Fruit fly (Drosophila melanogaster) whole organism, embryonic: ENCODE results near the gene papi.

Experiments
- ATbp ChIP-seq: fragments of 200-800 bp; sonication (Bioruptor generic); optimal IDR thresholded peaks from 2 replicates; lab custom pipeline; 2017; ENCODE audit warnings: missing biosample characterization, mild to moderate bottlenecking, missing genetic modification characterization, missing genetic modification reagents
- Adf1 ChIP-seq: fragments of 200-800 bp; sonication (Bioruptor generic); IDR thresholded peaks from 2 replicates; pipeline ENCODE4 v1.3.6; 2022; ENCODE audit warnings: missing biosample characterization, missing genetic modification characterization
- Antp ChIP-seq: fragments of 200-800 bp; sonication (Bioruptor generic); optimal IDR thresholded peaks from 3 replicates; lab custom pipeline; 2016; ENCODE audit warnings: missing biosample characterization, missing genetic modification characterization
- Atf-2 ChIP-seq: fragments of 200-800 bp; sonication (Bioruptor generic); optimal IDR thresholded peaks from 2 replicates; lab custom pipeline; 2016; ENCODE audit warnings: missing biosample characterization, missing genetic modification characterization
- B-H1 ChIP-seq: fragments of 200-800 bp; sonication (Bioruptor generic); IDR thresholded peaks from 3 replicates; pipeline ENCODE4 v1.3.6; 2022; ENCODE audit warnings: missing biosample characterization, missing genetic modification characterization
- CG10979 ChIP-seq: fragments of 200-800 bp; sonication (Bioruptor generic); optimal IDR thresholded peaks from 2 replicates; lab custom pipeline; 2018; ENCODE audit warnings: missing biosample characterization, mild to moderate bottlenecking, missing genetic modification characterization, moderate library complexity
- CG12155 ChIP-seq: fragments of 200-800 bp; sonication (Bioruptor generic); optimal IDR thresholded peaks from 3 replicates; lab custom pipeline; 2016; ENCODE audit warnings: missing biosample characterization, missing genetic modification characterization
- CG14014 ChIP-seq: fragments of 200-800 bp; sonication (Bioruptor generic); IDR thresholded peaks from 2 replicates; pipeline ENCODE4 v1.3.6; 2022; ENCODE audit warnings: missing biosample characterization, missing genetic modification characterization
- CG15269 ChIP-seq: fragments of 200-800 bp; sonication (Bioruptor generic); optimal IDR thresholded peaks from 2 replicates; lab custom pipeline; 2018; ENCODE audit warnings: missing biosample characterization, mild to moderate bottlenecking, missing genetic modification characterization, moderate library complexity
- CG1647 ChIP-seq: fragments of 200-800 bp; sonication (Bioruptor generic); optimal IDR thresholded peaks from 3 replicates; lab custom pipeline; 2016; ENCODE audit warnings: missing biosample characterization, missing genetic modification characterization
- CG18764 ChIP-seq: fragments of 200-800 bp; sonication (Bioruptor generic); optimal IDR thresholded peaks from 3 replicates; lab custom pipeline; 2016; ENCODE audit warnings: missing biosample characterization, missing genetic modification characterization
- CG31365 ChIP-seq: fragments of 200-800 bp; sonication (Bioruptor generic); optimal IDR thresholded peaks from 2 replicates; lab custom pipeline; 2018; ENCODE audit warnings: missing biosample characterization, mild to moderate bottlenecking, missing genetic modification characterization
- CG33213 ChIP-seq: fragments of 200-800 bp; sonication (Bioruptor generic); optimal IDR thresholded peaks from 3 replicates; lab custom pipeline; 2016; ENCODE audit warnings: missing biosample characterization, missing genetic modification characterization
- CG4617 ChIP-seq: fragments of 200-800 bp; sonication (Bioruptor generic); optimal IDR thresholded peaks from 3 replicates; lab custom pipeline; 2016; ENCODE audit warnings: missing biosample characterization, missing genetic modification characterization, borderline replicate concordance
- CG6689 ChIP-seq: fragments of 200-800 bp; sonication (Bioruptor generic); IDR thresholded peaks from 2 replicates; pipeline ENCODE4 v1.3.6; 2022; ENCODE audit warnings: missing biosample characterization, missing genetic modification characterization
- CG7786 ChIP-seq: fragments of 200-800 bp; sonication (Bioruptor generic); optimal IDR thresholded peaks from 2 replicates; lab custom pipeline; 2016; ENCODE audit warnings: missing biosample characterization, missing genetic modification characterization
- CG8478 ChIP-seq: fragments of >200 bp; optimal IDR thresholded peaks from 2 replicates; lab custom pipeline; 2018
- CG9215 ChIP-seq: fragments of 200-800 bp; sonication (Bioruptor generic); IDR thresholded peaks from 2 replicates; pipeline ENCODE4 v1.3.6; 2022; ENCODE audit warnings: missing biosample characterization, missing genetic modification characterization
- CG9797 ChIP-seq: fragments of 200-800 bp; sonication (Bioruptor generic); optimal IDR thresholded peaks from 3 replicates; lab custom pipeline; 2018; ENCODE audit warnings: missing biosample characterization, mild to moderate bottlenecking, missing genetic modification characterization
- CoRest ChIP-seq: fragments of 200-800 bp; sonication (Bioruptor generic); optimal IDR thresholded peaks from 3 replicates; lab custom pipeline; 2018; ENCODE audit warnings: missing biosample characterization, mild to moderate bottlenecking, missing genetic modification characterization, moderate library complexity
- Drgx ChIP-seq: fragments of 200-800 bp; sonication (Bioruptor generic); IDR thresholded peaks from 2 replicates; pipeline ENCODE4 v1.3.6; 2022; ENCODE audit warnings: missing biosample characterization, missing genetic modification characterization
- Hmr ChIP-seq: fragments of 200-800 bp; sonication (Bioruptor generic); optimal IDR thresholded peaks from 3 replicates; lab custom pipeline; 2017; ENCODE audit warnings: mild to moderate bottlenecking, missing biosample characterization, missing genetic modification reagents, missing genetic modification characterization
- Hr78 ChIP-seq, 2 experiments: fragments of 200-800 bp in 1 of 2; fragments of >200 bp in 1 of 2; sonication (Bioruptor generic) in 1 of 2; optimal IDR thresholded peaks; 2 replicates each; lab custom pipeline; 2017 to 2019; ENCODE audit warnings: missing biosample characterization in 2 of 2, missing genetic modification characterization in 2 of 2, mild to moderate bottlenecking in 1 of 2, moderate library complexity in 1 of 2
- Med ChIP-seq: fragments of 200-800 bp; sonication (Bioruptor generic); peaks from one replicate; lab custom pipeline; 2016; ENCODE audit warnings: missing biosample characterization, missing genetic modification characterization, mild to moderate bottlenecking, inconsistent platforms, moderate library complexity
- NC2β ChIP-seq: fragments of 200-800 bp; sonication (Bioruptor generic); optimal IDR thresholded peaks from 2 replicates; lab custom pipeline; 2016; ENCODE audit warnings: missing biosample characterization, missing genetic modification characterization
- NK7.1 ChIP-seq: fragments of 200-800 bp; sonication (Bioruptor generic); optimal IDR thresholded peaks from 3 replicates; lab custom pipeline; 2016; ENCODE audit warnings: missing biosample characterization, missing genetic modification characterization
- Nf-YA ChIP-seq: fragments of 200-800 bp; sonication (Bioruptor generic); IDR thresholded peaks from 2 replicates; pipeline ENCODE4 v1.3.6; 2022; ENCODE audit warnings: missing biosample characterization, missing genetic modification characterization
- PHDP ChIP-seq: fragments of 200-800 bp; sonication (Bioruptor generic); optimal IDR thresholded peaks from 3 replicates; lab custom pipeline; 2018; ENCODE audit warnings: missing biosample characterization, mild to moderate bottlenecking, missing genetic modification characterization, moderate library complexity
- Pdp1 ChIP-seq, 2 experiments: fragments of 200-800 bp; sonication (Bioruptor generic); optimal IDR thresholded peaks; 3 replicates each; lab custom pipeline; 2016; ENCODE audit warnings: missing biosample characterization in 2 of 2, missing genetic modification characterization in 2 of 2, mild to moderate bottlenecking in 1 of 2, moderate library complexity in 1 of 2
- Rx ChIP-seq: fragments of 200-800 bp; sonication (Bioruptor generic); IDR thresholded peaks from 2 replicates; pipeline ENCODE4 v1.3.6; 2022; ENCODE audit warnings: missing biosample characterization, missing genetic modification characterization
- Sry-β ChIP-seq: fragments of 200-800 bp; sonication (Bioruptor generic); optimal IDR thresholded peaks from 2 replicates; lab custom pipeline; 2018; ENCODE audit warnings: missing biosample characterization, mild to moderate bottlenecking, missing genetic modification characterization, moderate library complexity
- Sry-δ ChIP-seq: fragments of 200-800 bp; sonication (Bioruptor generic); optimal IDR thresholded peaks from 2 replicates; lab custom pipeline; 2016; ENCODE audit warnings: missing biosample characterization, missing genetic modification characterization
- Tbp ChIP-seq: fragments of >200 bp; optimal IDR thresholded peaks from 2 replicates; lab custom pipeline; 2018; ENCODE audit warnings: missing biosample characterization, missing genetic modification characterization
- ash1 ChIP-seq: fragments of 200-800 bp; sonication (Bioruptor generic); optimal IDR thresholded peaks from 2 replicates; lab custom pipeline; 2018; ENCODE audit warnings: missing biosample characterization, mild to moderate bottlenecking, missing genetic modification characterization
- chm ChIP-seq: fragments of 200-800 bp; sonication (Bioruptor generic); IDR thresholded peaks from 2 replicates; pipeline ENCODE4 v1.3.6; 2022; ENCODE audit warnings: missing biosample characterization, missing genetic modification characterization
- emc ChIP-seq: fragments of 200-800 bp; sonication (Bioruptor generic); optimal IDR thresholded peaks from 2 replicates; lab custom pipeline; 2016; ENCODE audit warnings: missing biosample characterization, missing genetic modification characterization
- esg ChIP-seq: fragments of 200-800 bp; sonication (Bioruptor generic); conservative IDR thresholded peaks from 2 replicates; pipeline ENCODE4 v1.3.6; 2022; ENCODE audit warnings: missing biosample characterization, missing genetic modification characterization
- fu2 ChIP-seq: fragments of 200-800 bp; sonication (Bioruptor generic); optimal IDR thresholded peaks from 2 replicates; lab custom pipeline; 2016; ENCODE audit warnings: missing biosample characterization, missing genetic modification characterization
- gce ChIP-seq: fragments of 200-800 bp; sonication (Bioruptor generic); IDR thresholded peaks from 3 replicates; pipeline ENCODE4 v1.3.6; 2022; ENCODE audit warnings: missing biosample characterization, missing genetic modification characterization
- her ChIP-seq: fragments of 200-800 bp; sonication (Bioruptor generic); optimal IDR thresholded peaks from 2 replicates; lab custom pipeline; 2016; ENCODE audit warnings: missing biosample characterization, missing genetic modification characterization
- hkb ChIP-seq, 2 experiments: fragments of 200-800 bp in 1 of 2; fragments of >200 bp in 1 of 2; sonication (Bioruptor generic) in 1 of 2; IDR thresholded peaks in 1 of 2; optimal IDR thresholded peaks in 1 of 2; 2 replicates each; pipeline versions ENCODE4 v1.3.6 to Lab custom; 2017 to 2022; ENCODE audit warnings: missing biosample characterization in 1 of 2, missing genetic modification characterization in 1 of 2
- kay ChIP-seq: fragments of 200-800 bp; sonication (Bioruptor generic); optimal IDR thresholded peaks from 2 replicates; lab custom pipeline; 2016; ENCODE audit warnings: missing biosample characterization, missing genetic modification characterization
- org-1 ChIP-seq: fragments of 200-800 bp; sonication (Bioruptor generic); optimal IDR thresholded peaks from 2 replicates; lab custom pipeline; 2017; ENCODE audit warnings: missing biosample characterization, missing genetic modification characterization
- prd ChIP-seq, 3 experiments: fragments of >200 bp in 2 of 3; fragments of 200-800 bp in 1 of 3; sonication (Bioruptor generic) in 1 of 3; optimal IDR thresholded peaks in 2 of 3; IDR thresholded peaks in 1 of 3; 2 replicates in 2 of 3; 3 replicates in 1 of 3; pipeline versions ENCODE4 v1.3.6 to Lab custom; 2017 to 2022; ENCODE audit warnings: missing biosample characterization in 1 of 3, missing genetic modification characterization in 1 of 3
- psq ChIP-seq: fragments of 200-800 bp; sonication (Bioruptor generic); optimal IDR thresholded peaks from 2 replicates; lab custom pipeline; 2017; ENCODE audit warnings: missing biosample characterization, missing genetic modification characterization
- shn ChIP-seq: fragments of 200-800 bp; sonication (Bioruptor generic); optimal IDR thresholded peaks from 3 replicates; lab custom pipeline; 2016; ENCODE audit warnings: missing biosample characterization, missing genetic modification characterization
- ssp ChIP-seq: fragments of 200-800 bp; sonication (Bioruptor generic); IDR thresholded peaks from 2 replicates; pipeline ENCODE4 v1.3.6; 2022; ENCODE audit warnings: missing biosample characterization, missing genetic modification characterization
- tll ChIP-seq, 2 experiments: fragments of 200-800 bp in 1 of 2; fragments of >200 bp in 1 of 2; sonication (Bioruptor generic) in 1 of 2; optimal IDR thresholded peaks; 2 replicates each; lab custom pipeline; 2017 to 2019; ENCODE audit warnings: missing biosample characterization in 2 of 2, missing genetic modification characterization in 2 of 2, mild to moderate bottlenecking in 1 of 2, moderate library complexity in 1 of 2
- tna ChIP-seq: fragments of 200-800 bp; sonication (Bioruptor generic); IDR thresholded peaks from 2 replicates; pipeline ENCODE4 v1.3.6; 2022; ENCODE audit warnings: missing biosample characterization, missing genetic modification characterization; ENCODE audit not compliant: partially characterized antibody

papi gene

dm6 chr2L:2177312-2177968 lies 43.1 kb upstream of the papi start (continued):
- TF ChIP-seq CG9797 (GFP tag; lab: Kevin White, UChicago) = no peak
- peak; percentile 35; the same call in 1 of the 2 replicates for TF ChIP-seq ssp (GFP tag; lab: Robert Waterston, UW)
- TF ChIP-seq tll (GFP tag; optimal IDR thresholded peaks at IDR 0.05; lab: Kevin White, UChicago) = no peak
- TF ChIP-seq Atf-2 (GFP tag; lab: Kevin White, UChicago) = peak; percentile 50
- no peak for TF ChIP-seq CG33213 (GFP tag; lab: Kevin White, UChicago)
- TF ChIP-seq CG4617 (GFP tag; lab: Kevin White, UChicago) = peak; percentile 8
- peak; percentile 42 for TF ChIP-seq CG12155 (GFP tag; lab: Kevin White, UChicago)
- no peak for TF ChIP-seq B-H1
- peak; percentile 73 for TF ChIP-seq shn (GFP tag; lab: Kevin White, UChicago)
- no peak for TF ChIP-seq fu2 (GFP tag; lab: Kevin White, UChicago)
- 0 out of 3 replicates have a peak, but pooled peaks have one; percentile 8 for TF ChIP-seq gce (GFP tag; lab: Robert Waterston, UW)
- no peak for TF ChIP-seq Tbp (GFP tag; lab: Kevin White, UChicago)
- no peak for TF ChIP-seq Rx (GFP tag; lab: Robert Waterston, UW)
- TF ChIP-seq PHDP = peak; percentile 50
- TF ChIP-seq Adf1 (GFP tag; lab: Robert Waterston, UW) = no peak
- no peak for TF ChIP-seq hkb (optimal IDR thresholded peaks at IDR 0.05; lab: Kevin White, UChicago)
- TF ChIP-seq hkb (GFP tag; IDR thresholded peaks at IDR 0.05; lab: Robert Waterston, UW) = peak; percentile 36; the same call in 1 of the 2 replicates
- TF ChIP-seq Hr78 (GFP tag; optimal IDR thresholded peaks at IDR 0.05; lab: Kevin White, UChicago) = no peak
- peak; percentile 5 for TF ChIP-seq NC2β (GFP tag; lab: Kevin White, UChicago)
- TF ChIP-seq CG6689 = 0 out of 2 replicates have a peak, but pooled peaks have one; percentile 25
- TF ChIP-seq tna = no peak
- peak; percentile 93 for TF ChIP-seq Med (GFP tag; lab: Kevin White, UChicago)
- peak; percentile 21 for TF ChIP-seq CG18764 (GFP tag; lab: Kevin White, UChicago)
- no peak for TF ChIP-seq Drgx (GFP tag; lab: Robert Waterston, UW)
- TF ChIP-seq Hmr (GFP tag; lab: Kevin White, UChicago) = peak; percentile 63
- no peak for TF ChIP-seq org-1 (GFP tag; lab: Kevin White, UChicago)
- peak; percentile 23 for TF ChIP-seq her (GFP tag; lab: Kevin White, UChicago)
- peak; percentile 39 for TF ChIP-seq CG15269 (tag; lab: Kevin White, UChicago)
- TF ChIP-seq CG10979 (tag; lab: Kevin White, UChicago) = peak; percentile 5
- no peak for TF ChIP-seq CG8478 (lab: Kevin White, UChicago)
- peak; percentile 47 to 59 for TF ChIP-seq Pdp1 (GFP tag; optimal IDR thresholded peaks at IDR 0.05; lab: Kevin White, UChicago)
- peak; percentile 54 for TF ChIP-seq CG7786 (GFP tag; lab: Kevin White, UChicago)
- no peak for TF ChIP-seq chm
- TF ChIP-seq kay = no peak
- TF ChIP-seq Nf-YA = no peak
- no peak for TF ChIP-seq ATbp (GFP tag; lab: Kevin White, UChicago)
- no peak for TF ChIP-seq emc (GFP tag; lab: Kevin White, UChicago)
- peak; percentile 59 for TF ChIP-seq CG1647
- no peak for TF ChIP-seq ash1 (GFP tag; lab: Kevin White, UChicago)
- TF ChIP-seq CG9215 (GFP tag; lab: Robert Waterston, UW) = 0 out of 2 replicates have a peak, but pooled peaks have one; percentile 31
- TF ChIP-seq esg = peak; percentile 23; the same call in 1 of the 2 replicates
- no peak for TF ChIP-seq NK7.1 (GFP tag; lab: Kevin White, UChicago)
- peak; percentile 43; the same call in 1 of the 2 replicates for TF ChIP-seq CG14014 (GFP tag; lab: Robert Waterston, UW)
- no peak for TF ChIP-seq Sry-δ
- peak; percentile 13 for TF ChIP-seq CoRest (tag; lab: Kevin White, UChicago)
- no peak for TF ChIP-seq CG31365 (tag; lab: Kevin White, UChicago)
- TF ChIP-seq Antp (GFP tag; lab: Kevin White, UChicago) = peak; percentile 53
- no peak for TF ChIP-seq prd (optimal IDR thresholded peaks at IDR 0.05; lab: Kevin White, UChicago)
- TF ChIP-seq prd (GFP tag; IDR thresholded peaks at IDR 0.05; lab: Robert Waterston, UW) = peak; percentile 56
- TF ChIP-seq psq (GFP tag; lab: Kevin White, UChicago) = no peak
- no peak for TF ChIP-seq Sry-β
